Worm (Caenorhabditis elegans) whole organism, young adult: ENCODE results near the gene T07A9.14.

Experiments
- D2030.7 ChIP-seq: fragments of 200-800 bp; sonication (Bioruptor generic); IDR thresholded peaks from 2 replicates; pipeline ENCODE4 v1.3.6; 2022; ENCODE audit warnings: missing genetic modification reagents, missing genetic modification characterization, missing compliant biosample characterization
- F10E7.11 ChIP-seq: sonication (generic microtip); optimal IDR thresholded peaks from 2 replicates; lab custom pipeline; 2017; ENCODE audit warnings: mild to moderate bottlenecking, missing genetic modification characterization, moderate library complexity, missing compliant biosample characterization
- F33H1.4 ChIP-seq: fragments of 200-800 bp; sonication (Bioruptor generic); IDR thresholded peaks from 2 replicates; pipeline ENCODE4 v1.3.6; 2022; ENCODE audit warnings: missing genetic modification reagents, missing genetic modification characterization, missing compliant biosample characterization
- F55B11.4 ChIP-seq: sonication (generic microtip); optimal IDR thresholded peaks from 2 replicates; lab custom pipeline; 2016; ENCODE audit warnings: missing compliant biosample characterization, missing genetic modification characterization, borderline replicate concordance; ENCODE audit not compliant: insufficient read depth
- F57C9.4 ChIP-seq: sonication (generic microtip); optimal IDR thresholded peaks from 2 replicates; lab custom pipeline; 2017; ENCODE audit warnings: mild to moderate bottlenecking, missing genetic modification characterization, missing compliant biosample characterization
- Y95B8A.8 ChIP-seq: fragments of 200-800 bp; sonication (Bioruptor generic); IDR thresholded peaks from 2 replicates; pipeline ENCODE4 v1.3.6; 2022; ENCODE audit warnings: missing genetic modification reagents, missing genetic modification characterization, missing compliant biosample characterization
- attf-5 ChIP-seq: fragments of 200-800 bp; sonication (Bioruptor generic); optimal IDR thresholded peaks from 2 replicates; lab custom pipeline; 2018; ENCODE audit warnings: mild to moderate bottlenecking, missing genetic modification characterization, missing compliant biosample characterization
- ceh-79 ChIP-seq: sonication (generic microtip); optimal IDR thresholded peaks from 2 replicates; lab custom pipeline; 2017; ENCODE audit warnings: mild to moderate bottlenecking, missing genetic modification characterization, missing compliant biosample characterization
- die-1 ChIP-seq: sonication (generic microtip); optimal IDR thresholded peaks from 2 replicates; lab custom pipeline; 2016; ENCODE audit warnings: missing genotype, mild to moderate bottlenecking, missing genetic modification characterization, missing compliant biosample characterization
- efl-1 ChIP-seq: fragments of 150-350 bp; optimal IDR thresholded peaks from 2 replicates; lab custom pipeline; 2014; ENCODE audit warnings: missing biosample characterization, missing genetic modification reagents, missing genetic modification characterization
- egl-44 ChIP-seq: fragments of 200-800 bp; sonication (Bioruptor generic); IDR thresholded peaks from 2 replicates; pipeline ENCODE4 v1.3.6; 2022; ENCODE audit warnings: missing genetic modification reagents, missing genetic modification characterization, missing compliant biosample characterization
- hlh-26 ChIP-seq: fragments of 200-800 bp; sonication (Bioruptor generic); conservative IDR thresholded peaks from 2 replicates; pipeline ENCODE4 v1.3.6; 2022; ENCODE audit warnings: missing genetic modification reagents, missing genetic modification characterization, missing compliant biosample characterization
- let-526 ChIP-seq: fragments of 200-800 bp; sonication (Bioruptor generic); IDR thresholded peaks from 2 replicates; pipeline ENCODE4 v1.3.6; 2022; ENCODE audit warnings: missing genetic modification reagents, missing genetic modification characterization, missing compliant biosample characterization
- let-607 ChIP-seq, 2 experiments: fragments of 200-800 bp in 1 of 2; sonication (Bioruptor generic) in 1 of 2; sonication (generic microtip) in 1 of 2; optimal IDR thresholded peaks; 2 replicates each; lab custom pipeline; 2016 to 2018; ENCODE audit warnings: mild to moderate bottlenecking in 2 of 2, missing compliant biosample characterization in 2 of 2, missing genetic modification characterization in 2 of 2, moderate library complexity in 2 of 2, missing genotype in 1 of 2
- madf-10 ChIP-seq: sonication (generic microtip); optimal IDR thresholded peaks from 2 replicates; lab custom pipeline; 2016; ENCODE audit warnings: mild to moderate bottlenecking, missing genetic modification characterization, missing compliant biosample characterization
- mes-4 ChIP-seq: sonication (generic microtip); optimal IDR thresholded peaks from 2 replicates; lab custom pipeline; 2016; ENCODE audit warnings: missing genotype, missing genetic modification characterization, missing compliant biosample characterization
- nfyb-1 ChIP-seq: fragments of 200-800 bp; sonication (Bioruptor generic); IDR thresholded peaks from 2 replicates; pipeline ENCODE4 v1.3.6; 2022; ENCODE audit warnings: missing genetic modification reagents, missing genetic modification characterization, missing compliant biosample characterization
- nhr-179 ChIP-seq: sonication (generic microtip); optimal IDR thresholded peaks from 2 replicates; lab custom pipeline; 2016; ENCODE audit warnings: mild to moderate bottlenecking, missing genetic modification characterization, missing compliant biosample characterization
- nhr-27 ChIP-seq: fragments of 200-800 bp; sonication (Bioruptor generic); optimal IDR thresholded peaks from 2 replicates; lab custom pipeline; 2018; ENCODE audit warnings: mild to moderate bottlenecking, missing genetic modification characterization, moderate library complexity, missing compliant biosample characterization
- nhr-80 ChIP-seq: sonication (generic microtip); optimal IDR thresholded peaks from 2 replicates; lab custom pipeline; 2016; ENCODE audit warnings: missing genetic modification characterization, missing compliant biosample characterization
- pbrm-1 ChIP-seq: fragments of 200-800 bp; sonication (Bioruptor generic); IDR thresholded peaks from 2 replicates; pipeline ENCODE4 v1.3.6; 2022; ENCODE audit warnings: missing genetic modification reagents, missing genetic modification characterization, missing compliant biosample characterization
- rec-8 ChIP-seq, 2 experiments: sonication (generic microtip); optimal IDR thresholded peaks; 2 replicates each; lab custom pipeline; 2016; ENCODE audit warnings: mild to moderate bottlenecking in 2 of 2, missing genetic modification characterization in 2 of 2, missing genetic modification reagents in 2 of 2, missing genotype in 2 of 2, missing biosample characterization in 1 of 2, missing compliant biosample characterization in 1 of 2, moderate library complexity in 1 of 2
- sea-2 ChIP-seq: fragments of 200-800 bp; sonication (Bioruptor generic); IDR thresholded peaks from 2 replicates; pipeline ENCODE4 v1.3.6; 2022; ENCODE audit warnings: missing genetic modification characterization, missing compliant biosample characterization
- snpc-1.3 ChIP-seq: sonication (generic microtip); optimal IDR thresholded peaks from 2 replicates; lab custom pipeline; 2017; ENCODE audit warnings: missing genetic modification characterization, mild to moderate bottlenecking, missing compliant biosample characterization, antibody characterized with exemption, moderate library complexity, missing genotype, missing genetic modification reagents; ENCODE audit not compliant: insufficient read depth
- tbp1 ChIP-seq: fragments of 200-800 bp; sonication (Bioruptor generic); optimal IDR thresholded peaks from 2 replicates; lab custom pipeline; 2018; ENCODE audit warnings: mild to moderate bottlenecking, missing genetic modification characterization, missing compliant biosample characterization
- unc-62 ChIP-seq: fragments of 150-350 bp; optimal IDR thresholded peaks from 2 replicates; lab custom pipeline; 2014; ENCODE audit warnings: missing biosample characterization, missing genetic modification reagents, missing genetic modification characterization
- xnd-1 ChIP-seq: sonication (generic microtip); optimal IDR thresholded peaks from 2 replicates; lab custom pipeline; 2016; ENCODE audit warnings: missing genotype, missing genetic modification reagents, missing genetic modification characterization, missing compliant biosample characterization
- zfh-2 ChIP-seq: fragments of 200-800 bp; sonication (Bioruptor generic); conservative IDR thresholded peaks from 2 replicates; pipeline ENCODE4 v1.3.6; 2022; ENCODE audit warnings: missing genetic modification reagents, missing genetic modification characterization, missing compliant biosample characterization
- zim-3 ChIP-seq: sonication (generic microtip); optimal IDR thresholded peaks from 2 replicates; lab custom pipeline; 2017; ENCODE audit warnings: mild to moderate bottlenecking, missing genetic modification characterization, moderate library complexity, missing compliant biosample characterization
- ztf-18 ChIP-seq: sonication (generic microtip); optimal IDR thresholded peaks from 2 replicates; lab custom pipeline; 2016; ENCODE audit warnings: missing genotype, mild to moderate bottlenecking, missing genetic modification characterization, missing compliant biosample characterization

The T07A9.14 gene

DNA sequence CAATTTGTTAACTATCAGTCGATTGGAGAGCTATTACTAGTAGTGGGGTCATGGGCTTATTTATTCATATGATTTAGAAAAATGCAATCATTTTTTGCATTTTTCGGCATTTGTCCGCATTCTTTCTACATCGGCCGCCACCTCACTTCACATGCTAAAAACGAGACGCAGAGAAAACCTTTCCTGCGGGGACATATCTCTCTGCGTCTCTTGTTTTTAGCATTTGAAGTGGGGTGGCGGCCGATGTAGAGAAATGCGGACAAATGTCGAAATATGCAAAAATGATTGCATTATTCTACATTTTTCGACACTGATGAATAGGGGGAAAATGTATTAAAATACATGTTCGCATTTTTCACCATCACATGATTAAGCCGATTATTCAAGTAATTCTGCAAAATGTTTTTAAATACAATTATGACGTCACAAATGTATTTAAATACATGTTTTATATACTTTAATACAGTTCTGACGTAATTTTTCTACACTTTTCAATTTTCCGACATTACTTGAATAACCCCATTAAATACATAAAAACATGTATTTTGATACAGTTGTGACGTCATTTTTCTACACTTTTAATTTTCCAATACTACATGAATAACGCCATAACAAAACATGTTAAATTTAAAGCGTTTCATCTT is 14.2 kb upstream of the T07A9.14 start (continued):
- no peak for TF ChIP-seq let-607 (tag; optimal IDR thresholded peaks at IDR 0.05; lab: Kevin White, UChicago)
- TF ChIP-seq hlh-26 (GFP tag; lab: Robert Waterston, UW): no peak
- TF ChIP-seq F33H1.4 (GFP tag; lab: Robert Waterston, UW): 0 out of 2 replicates have a peak, but pooled peaks have one; percentile 13

DNA sequence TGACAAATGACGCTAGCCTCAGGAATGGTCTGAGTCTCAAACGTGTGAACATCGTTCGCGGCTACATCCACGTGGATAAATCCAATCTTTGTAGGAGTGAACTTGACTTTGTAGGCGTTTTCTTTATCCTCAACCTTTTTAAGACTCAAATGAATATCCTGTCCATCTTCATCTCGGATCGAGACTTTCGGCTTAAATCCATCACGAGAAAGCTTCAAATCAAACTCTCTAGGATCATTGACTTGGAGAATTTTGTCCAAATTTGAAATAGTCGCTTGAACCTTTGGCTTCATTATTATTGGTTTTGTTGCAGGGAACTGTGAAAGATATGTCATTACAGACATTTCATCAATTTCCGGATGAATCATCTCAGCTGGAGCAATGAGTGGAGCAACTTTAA is 12.5 kb upstream of the T07A9.14 start:
- TF ChIP-seq ztf-18 (no peak), F57C9.4 (tag; lab: Kevin White, UChicago) (no peak), let-526 (GFP tag; lab: Robert Waterston, UW) (no peak), rec-8 (tag; optimal IDR thresholded peaks at IDR 0.05; lab: Kevin White, UChicago) (no peak), zim-3 (no peak), Y95B8A.8 (GFP tag; lab: Robert Waterston, UW) (no peak), attf-5 (no peak)
- TF ChIP-seq, all 124 proteins: peak for 0

DNA sequence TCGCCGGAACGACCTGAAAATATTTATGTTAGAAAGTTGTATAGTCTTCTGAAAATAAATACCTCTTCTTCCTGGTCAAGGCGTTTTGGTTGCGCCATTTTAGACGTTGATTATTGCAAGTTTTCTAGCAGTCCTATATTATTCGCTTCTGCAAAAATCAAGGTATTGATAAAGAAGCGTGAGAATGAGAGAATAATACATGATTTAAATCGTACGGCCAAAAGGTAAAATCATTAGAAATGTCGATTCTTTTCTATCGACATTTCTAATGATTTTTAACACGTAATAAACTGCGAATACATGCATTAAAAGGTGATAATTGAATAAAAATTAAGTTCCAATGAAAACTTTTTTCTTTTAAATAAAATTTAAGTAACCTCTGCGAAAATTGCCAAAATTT is 10.6 kb upstream of the T07A9.14 start, which contains the start of gene fln-1:
Gene fln-1, minus strand, starts transcription at position 101 of the 400 bp plus-strand sequence.
- no peak for TF ChIP-seq F10E7.11 (tag; lab: Kevin White, UChicago)
- no peak for TF ChIP-seq tbp1
- TF ChIP-seq F55B11.4 (tag; lab: Kevin White, UChicago): no peak
- no peak for TF ChIP-seq die-1 (tag; lab: Kevin White, UChicago)
- no peak for TF ChIP-seq mes-4 (tag; lab: Kevin White, UChicago)
- TF ChIP-seq nhr-179 (tag; lab: Kevin White, UChicago): no peak
- no peak for TF ChIP-seq zfh-2 (GFP tag; lab: Robert Waterston, UW)
- TF ChIP-seq nhr-27: no peak
- no peak for TF ChIP-seq ztf-18
- no peak for TF ChIP-seq D2030.7 (GFP tag; lab: Robert Waterston, UW)
- no peak for TF ChIP-seq snpc-1.3 (tag; lab: Kevin White, UChicago)
- no peak for TF ChIP-seq let-607 (tag; optimal IDR thresholded peaks at IDR 0.05; lab: Kevin White, UChicago)
- TF ChIP-seq pbrm-1 (GFP tag; lab: Robert Waterston, UW): no peak
- no peak for TF ChIP-seq unc-62
- no peak for TF ChIP-seq sea-2 (GFP tag; lab: Robert Waterston, UW)
- TF ChIP-seq madf-10 (tag; lab: Kevin White, UChicago): no peak
- TF ChIP-seq egl-44 (GFP tag; lab: Robert Waterston, UW): no peak

DNA sequence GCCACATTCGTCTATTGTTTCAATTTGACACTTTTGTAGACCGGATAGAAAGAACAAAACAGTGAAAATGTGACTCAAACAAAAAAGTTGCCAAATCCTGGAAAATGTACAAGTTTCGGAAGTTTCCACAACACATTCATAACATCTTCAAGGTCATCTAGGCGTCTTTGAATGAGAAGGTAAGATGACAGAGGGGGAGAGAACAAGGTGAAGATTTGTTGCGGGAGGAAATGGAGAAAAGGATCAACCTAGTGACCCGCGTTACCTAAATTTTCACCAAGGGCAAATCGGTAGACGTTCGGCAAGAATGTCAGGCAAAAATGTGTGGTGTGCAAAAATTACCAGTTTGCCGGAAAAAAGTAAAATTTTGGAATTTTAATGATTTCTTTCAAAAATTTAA is 8.7 kb upstream of the T07A9.14 start:
- TF ChIP-seq ceh-79 (tag; lab: Kevin White, UChicago) (no peak), efl-1 (GFP tag; lab: Kevin White, UChicago) (no peak), xnd-1 (tag; lab: Kevin White, UChicago) (no peak)

DNA sequence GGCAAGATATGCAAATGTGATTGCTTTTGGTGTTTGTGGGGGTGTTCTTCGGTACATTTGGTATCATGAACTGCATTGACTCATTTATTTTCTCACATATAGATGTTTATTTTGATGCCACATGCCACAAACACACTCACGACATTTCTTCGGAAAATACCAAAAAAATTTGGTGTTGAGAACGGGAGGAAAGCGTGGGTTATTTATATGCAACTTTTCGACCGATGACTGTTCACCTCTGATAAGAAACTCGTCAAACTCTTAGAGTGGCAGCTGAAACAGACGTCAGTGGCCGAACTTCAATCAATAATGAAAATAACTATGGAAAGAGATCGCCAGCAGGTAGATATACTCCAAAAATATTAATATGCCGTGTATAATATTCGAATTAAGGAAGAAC is 8.1 kb upstream of the T07A9.14 start:
- TF ChIP-seq nhr-80 (tag; lab: Kevin White, UChicago) (peak; percentile 63), nfyb-1 (no peak)
